Worm (Caenorhabditis elegans) whole organism, mixed stage, embryonic: ENCODE data around the gene irld-6.
A peak's percentile ranks its signal among the peaks of the same experiment; 100 is the strongest.

Experiments
- M03D4.4 ChIP-seq: sonication (generic microtip); optimal IDR thresholded peaks from 2 replicates; lab custom pipeline; 2017; ENCODE audit warnings: mild to moderate bottlenecking, missing genetic modification characterization, missing compliant biosample characterization
- bed-3 ChIP-seq: fragments of 200-800 bp; sonication (Bioruptor generic); optimal IDR thresholded peaks from 3 replicates; lab custom pipeline; 2018; ENCODE audit warnings: mild to moderate bottlenecking, missing genetic modification characterization, moderate library complexity, missing compliant biosample characterization
- blmp-1 ChIP-seq: fragments of 150-350 bp; optimal IDR thresholded peaks from 2 replicates; lab custom pipeline; 2014; ENCODE audit warnings: missing biosample characterization, missing genetic modification characterization
- ceh-39 ChIP-seq: fragments of 150-350 bp; optimal IDR thresholded peaks from 2 replicates; lab custom pipeline; 2014; ENCODE audit warnings: missing biosample characterization, missing genetic modification characterization
- ceh-43 ChIP-seq: fragments of 200-800 bp; sonication (Bioruptor generic); optimal IDR thresholded peaks from 2 replicates; lab custom pipeline; 2018; ENCODE audit warnings: mild to moderate bottlenecking, missing genetic modification characterization, moderate library complexity, missing compliant biosample characterization
- ceh-83 ChIP-seq: fragments of 200-800 bp; sonication (Bioruptor generic); optimal IDR thresholded peaks from 2 replicates; lab custom pipeline; 2018; ENCODE audit warnings: mild to moderate bottlenecking, missing genetic modification characterization, missing compliant biosample characterization
- ces-1 ChIP-seq: fragments of 150-350 bp; optimal IDR thresholded peaks from 2 replicates; lab custom pipeline; 2014; ENCODE audit warnings: missing biosample characterization, missing genetic modification reagents, missing genetic modification characterization
- cnd-1 ChIP-seq: fragments of 200-800 bp; sonication (Bioruptor generic); optimal IDR thresholded peaks from 2 replicates; lab custom pipeline; 2018; ENCODE audit warnings: mild to moderate bottlenecking, missing genetic modification characterization, missing compliant biosample characterization
- drap-1 ChIP-seq: fragments of 200-800 bp; sonication (Bioruptor generic); optimal IDR thresholded peaks from 3 replicates; lab custom pipeline; 2018; ENCODE audit warnings: mild to moderate bottlenecking, missing genetic modification characterization, missing compliant biosample characterization
- elt-1 ChIP-seq: sonication (generic microtip); optimal IDR thresholded peaks from 2 replicates; lab custom pipeline; 2017; ENCODE audit warnings: missing genetic modification characterization, mild to moderate bottlenecking, missing compliant biosample characterization, antibody characterized with exemption, moderate library complexity, borderline replicate concordance; ENCODE audit not compliant: insufficient read depth
- elt-3 ChIP-seq: fragments of 150-350 bp; optimal IDR thresholded peaks from 2 replicates; lab custom pipeline; 2014; ENCODE audit warnings: missing biosample characterization, missing genetic modification characterization
- flh-1 ChIP-seq: fragments of 200-800 bp; sonication (Bioruptor generic); optimal IDR thresholded peaks from 2 replicates; lab custom pipeline; 2018; ENCODE audit warnings: mild to moderate bottlenecking, missing genetic modification characterization, moderate library complexity, missing compliant biosample characterization
- ham-2 ChIP-seq: fragments of 200-800 bp; sonication (Bioruptor generic); optimal IDR thresholded peaks from 2 replicates; lab custom pipeline; 2018; ENCODE audit warnings: mild to moderate bottlenecking, missing genetic modification characterization, missing compliant biosample characterization
- hlh-1 ChIP-seq: fragments of 150-350 bp; optimal IDR thresholded peaks from 2 replicates; lab custom pipeline; 2014; ENCODE audit warnings: missing biosample characterization, missing genetic modification reagents, missing genetic modification characterization
- lin-13 ChIP-seq: fragments of 150-350 bp; optimal IDR thresholded peaks from 2 replicates; lab custom pipeline; 2014; ENCODE audit warnings: missing biosample characterization, missing genetic modification characterization
- lsy-2 ChIP-seq: fragments of 150-350 bp; optimal IDR thresholded peaks from 2 replicates; lab custom pipeline; 2014; ENCODE audit warnings: missing biosample characterization, missing genetic modification characterization
- mab-5 ChIP-seq: fragments of 150-350 bp; optimal IDR thresholded peaks from 2 replicates; lab custom pipeline; 2014; ENCODE audit warnings: missing biosample characterization, missing genetic modification characterization
- mep-1 ChIP-seq: fragments of 150-350 bp; optimal IDR thresholded peaks from 2 replicates; lab custom pipeline; 2017; ENCODE audit warnings: missing biosample characterization, missing genetic modification reagents, missing genetic modification characterization, inconsistent platforms
- mls-2 ChIP-seq: sonication (generic microtip); optimal IDR thresholded peaks from 2 replicates; lab custom pipeline; 2016; ENCODE audit warnings: mild to moderate bottlenecking, missing genetic modification characterization, moderate library complexity, missing compliant biosample characterization
- nhr-2 ChIP-seq: fragments of 150-350 bp; optimal IDR thresholded peaks from 2 replicates; lab custom pipeline; 2014; ENCODE audit warnings: missing biosample characterization, missing genetic modification characterization
- nhr-237 ChIP-seq: fragments of 150-350 bp; optimal IDR thresholded peaks from 2 replicates; lab custom pipeline; 2014; ENCODE audit warnings: missing biosample characterization, missing genetic modification characterization
- nhr-28 ChIP-seq: fragments of 150-350 bp; optimal IDR thresholded peaks from 2 replicates; lab custom pipeline; 2014; ENCODE audit warnings: missing biosample characterization, missing genetic modification characterization
- nhr-76 ChIP-seq: sonication (generic microtip); optimal IDR thresholded peaks from 2 replicates; lab custom pipeline; 2017; ENCODE audit warnings: missing biosample characterization, missing genetic modification characterization
- pha-4 ChIP-seq: fragments of 150-350 bp; optimal IDR thresholded peaks from 2 replicates; lab custom pipeline; 2018; ENCODE audit warnings: missing biosample characterization, missing genetic modification reagents, missing genetic modification characterization
- sem-2 ChIP-seq: fragments of 200-800 bp; sonication (Bioruptor generic); optimal IDR thresholded peaks from 2 replicates; lab custom pipeline; 2018; ENCODE audit warnings: mild to moderate bottlenecking, missing genetic modification characterization, missing compliant biosample characterization
- snpc-4 ChIP-seq: fragments of 150-350 bp; optimal IDR thresholded peaks from 2 replicates; lab custom pipeline; 2014; ENCODE audit warnings: missing biosample characterization, missing genetic modification characterization
- tbx-8 ChIP-seq: fragments of 200-800 bp; sonication (Bioruptor generic); optimal IDR thresholded peaks from 2 replicates; lab custom pipeline; 2018; ENCODE audit warnings: mild to moderate bottlenecking, missing genetic modification characterization, moderate library complexity, missing compliant biosample characterization
- unc-39 ChIP-seq: fragments of 150-350 bp; optimal IDR thresholded peaks from 2 replicates; lab custom pipeline; 2014; ENCODE audit warnings: missing biosample characterization, missing genetic modification characterization
- unc-62 ChIP-seq: fragments of 150-350 bp; optimal IDR thresholded peaks from 2 replicates; lab custom pipeline; 2014; ENCODE audit warnings: missing biosample characterization, missing genetic modification reagents, missing genetic modification characterization
- ztf-11 ChIP-seq: fragments of 150-350 bp; optimal IDR thresholded peaks from 2 replicates; lab custom pipeline; 2014; ENCODE audit warnings: missing biosample characterization, missing genetic modification characterization

The irld-6 gene

DNA sequence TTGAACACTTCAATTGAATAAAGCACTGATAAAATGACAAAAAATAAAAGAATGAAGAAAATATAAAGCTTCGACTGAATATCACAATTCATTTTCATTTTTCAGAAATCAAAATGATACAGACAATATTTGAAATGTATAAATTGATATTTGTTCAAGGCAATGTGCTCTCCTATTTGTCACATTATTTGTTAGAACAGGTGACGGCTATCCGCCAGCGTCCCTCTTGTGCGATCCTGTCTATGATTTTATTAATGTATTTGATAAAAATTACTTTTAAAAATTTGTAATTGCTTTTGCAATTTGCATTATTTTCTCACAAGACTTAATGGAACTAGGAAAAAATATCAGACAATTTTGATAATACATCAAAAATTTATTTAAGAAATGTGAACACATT lies 2.5 kb downstream of the irld-6 start, which contains the start of gene F28H7.7:
Gene F28H7.7, minus strand, starts transcription at position 101 of the 400 bp plus-strand sequence.
- TF ChIP-seq bed-3 (GFP tag; lab: Kevin White, UChicago) (no peak), lsy-2 (no peak), snpc-4 (tag; lab: Kevin White, UChicago) (no peak)
- TF ChIP-seq, all 35 proteins: peak for 0

DNA sequence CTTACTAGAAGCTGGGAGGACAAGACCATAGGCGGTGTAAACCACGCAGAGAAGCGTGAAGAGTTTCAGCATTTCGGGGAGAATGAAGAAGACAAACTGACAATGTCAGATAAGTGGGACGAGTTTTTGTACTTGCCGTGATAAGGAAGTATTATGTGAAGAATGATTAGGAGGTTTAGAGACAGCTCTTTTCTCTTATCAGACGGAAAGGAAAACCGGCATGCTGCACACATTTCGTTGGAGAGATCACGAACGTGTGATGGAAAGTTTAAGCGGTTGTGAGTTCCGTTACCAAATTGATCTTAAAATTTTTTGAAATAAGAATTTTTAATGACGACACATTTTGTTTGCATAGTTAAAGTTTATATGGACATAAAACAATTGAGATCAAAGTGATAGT lies 6.0 kb downstream of the irld-6 start, which contains the start of gene F28H7.3:
Gene F28H7.3, minus strand, starts transcription at position 159 of the 400 bp plus-strand sequence.
- TF ChIP-seq hlh-1 (tag; lab: Kevin White, UChicago) (no peak), nhr-28 (no peak), elt-3 (tag; lab: Kevin White, UChicago) (no peak), unc-39 (tag; lab: Kevin White, UChicago) (no peak), nhr-237 (tag; lab: Kevin White, UChicago) (no peak)

DNA sequence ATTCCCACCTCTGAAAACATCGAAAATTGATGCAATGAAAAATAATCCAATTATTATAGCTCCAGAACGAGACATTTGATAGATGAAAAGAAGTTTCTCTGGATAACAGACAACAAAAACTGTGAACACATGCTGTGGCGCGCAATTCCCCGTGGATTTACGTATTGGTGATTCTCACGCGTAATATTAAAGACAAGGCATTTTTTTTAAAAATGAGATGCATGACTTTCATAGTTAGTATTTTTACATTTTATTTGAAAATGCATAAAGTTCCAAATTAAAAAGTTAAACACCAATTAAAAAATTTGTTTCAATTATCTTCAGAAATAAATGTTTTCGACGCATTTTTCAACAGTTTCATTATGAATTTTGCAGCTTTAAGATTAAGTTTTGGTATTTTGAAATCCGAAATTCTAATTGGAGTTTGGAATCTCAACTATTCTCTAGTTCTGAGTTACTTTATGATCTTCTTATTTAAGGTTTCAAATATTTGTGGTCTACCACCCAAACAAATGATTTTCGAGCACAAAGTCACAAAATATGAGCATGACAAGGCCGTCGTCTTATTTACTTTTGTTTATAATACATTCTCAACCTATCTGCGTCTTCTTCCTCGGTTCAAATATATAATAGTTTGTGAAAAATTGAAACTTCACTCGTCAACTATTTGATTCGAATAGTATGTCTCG lies 9.2 kb downstream of the irld-6 start, which contains the start of the genes selt-1.2 and F28H7.2:
Gene selt-1.2, minus strand, starts transcription at position 101 of the 689 bp plus-strand sequence.
Gene F28H7.2, plus strand, starts transcription at position 639 of the 689 bp plus-strand sequence.
- TF ChIP-seq ceh-43 (GFP tag; lab: Kevin White, UChicago): no peak
- no peak for TF ChIP-seq nhr-2 (tag; lab: Kevin White, UChicago)
- TF ChIP-seq nhr-237 (tag; lab: Kevin White, UChicago): no peak
- TF ChIP-seq elt-1 (tag; lab: Kevin White, UChicago): no peak
- TF ChIP-seq mls-2 (tag; lab: Kevin White, UChicago): no peak
- TF ChIP-seq cnd-1 (tag; lab: Kevin White, UChicago): no peak
- TF ChIP-seq ceh-83 (GFP tag; lab: Kevin White, UChicago): no peak

DNA sequence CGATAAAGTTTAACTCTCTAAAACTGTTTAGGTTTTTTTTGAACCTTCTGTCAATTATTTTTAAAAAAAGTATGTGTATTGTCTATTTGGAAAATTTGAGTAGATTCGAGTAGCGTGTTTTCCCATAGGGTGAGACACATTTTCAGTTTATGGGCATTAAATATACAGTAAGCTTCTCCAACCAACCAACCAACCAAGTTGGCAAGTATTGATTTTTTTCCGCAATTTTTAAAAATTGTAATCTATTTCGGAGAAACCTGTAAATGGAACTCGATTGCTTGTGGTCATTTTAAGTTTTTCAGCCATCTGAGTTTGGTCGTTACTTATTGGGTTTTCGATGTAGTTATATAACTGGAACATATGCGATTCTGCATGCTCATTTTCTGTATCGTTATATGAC lies 11.6 kb downstream of the irld-6 start, which contains the start of gene srj-21:
Gene srj-21, plus strand, starts transcription at position 301 of the 400 bp plus-strand sequence.
- no peak for TF ChIP-seq ztf-11 (tag; lab: Kevin White, UChicago)
- TF ChIP-seq ceh-83 (GFP tag; lab: Kevin White, UChicago): no peak
- TF ChIP-seq snpc-4 (tag; lab: Kevin White, UChicago): no peak
- no peak for TF ChIP-seq mab-5
- TF ChIP-seq nhr-76 (tag; lab: Kevin White, UChicago): no peak
- TF ChIP-seq, all 35 proteins: peak for 0

DNA sequence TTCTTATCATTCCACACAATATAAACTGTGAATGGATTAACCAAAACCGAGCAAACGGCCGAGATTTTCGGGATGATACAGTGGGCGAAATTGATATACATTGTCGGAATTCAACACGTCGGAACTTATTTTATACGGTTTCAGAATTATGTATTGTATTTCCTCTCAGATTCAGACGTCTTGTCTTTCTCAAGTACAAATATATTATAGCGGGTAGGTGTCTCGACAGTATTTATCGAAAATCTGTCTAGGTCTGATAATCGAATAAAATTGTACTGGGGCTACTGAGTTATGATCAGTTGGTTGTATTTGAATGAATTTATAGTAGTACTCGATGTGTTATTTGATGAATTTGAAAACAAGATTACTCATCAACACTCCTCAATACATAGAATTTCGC lies 12.9 kb downstream of the irld-6 start, which contains the start of gene srj-22:
Gene srj-22, minus strand, starts transcription at position 101 of the 400 bp plus-strand sequence.
- no peak for TF ChIP-seq blmp-1 (tag; lab: Kevin White, UChicago)
- TF ChIP-seq nhr-2 (tag; lab: Kevin White, UChicago): no peak
- no peak for TF ChIP-seq pha-4
- TF ChIP-seq mls-2 (tag; lab: Kevin White, UChicago): no peak
- no peak for TF ChIP-seq M03D4.4 (tag; lab: Kevin White, UChicago)
- TF ChIP-seq tbx-8: no peak
- no peak for TF ChIP-seq unc-62 (GFP tag; lab: Kevin White, UChicago)
- no peak for TF ChIP-seq elt-3 (tag; lab: Kevin White, UChicago)

DNA sequence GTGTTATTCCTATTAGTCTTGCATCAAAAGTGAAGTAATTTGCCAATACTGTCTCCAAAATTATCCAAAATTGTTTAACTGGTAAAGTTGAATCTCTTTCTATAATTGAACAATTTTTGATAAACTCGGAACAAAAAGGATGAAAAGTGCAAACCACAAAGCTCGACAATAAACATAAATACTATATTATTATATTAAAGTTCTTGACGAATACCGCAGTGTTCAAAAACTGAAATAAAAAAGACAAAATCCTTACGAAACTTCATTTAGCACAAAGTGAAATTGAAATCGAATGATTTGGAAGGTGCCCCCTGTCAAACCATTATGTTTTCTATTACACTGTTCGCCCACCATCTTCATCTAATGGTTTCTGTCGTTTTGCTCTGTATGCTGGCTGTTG lies 15.2 kb downstream of the irld-6 start, which contains the start of gene ZC302.3:
Gene ZC302.3, minus strand, starts transcription at position 101 of the 400 bp plus-strand sequence.
- TF ChIP-seq mab-5 (no peak), elt-1 (tag; lab: Kevin White, UChicago) (no peak), nhr-2 (tag; lab: Kevin White, UChicago) (no peak)

DNA sequence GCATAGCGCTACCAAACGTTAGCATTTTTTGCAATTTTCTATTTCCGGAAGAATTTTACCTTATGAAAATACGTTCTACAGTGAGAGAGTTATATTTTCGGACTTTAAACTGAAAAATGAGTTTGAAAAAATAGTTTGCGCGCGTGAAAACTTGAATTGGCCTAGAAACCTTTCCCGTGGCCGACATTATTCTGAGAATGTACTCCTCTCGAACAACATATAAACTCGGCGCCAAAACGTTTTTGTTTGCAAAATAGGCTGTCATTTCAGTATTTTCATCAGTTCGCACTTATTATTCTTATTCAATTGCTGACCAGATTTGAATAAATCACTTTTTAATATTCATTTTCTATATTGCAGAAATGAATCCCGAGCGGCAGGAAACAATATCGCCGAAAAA lies 19.8 kb downstream of the irld-6 start, which contains the start of the genes mre-11 and wdr-5.3:
Gene mre-11, minus strand, starts transcription at position 113 of the 400 bp plus-strand sequence.
Gene wdr-5.3, plus strand, starts transcription at position 361 of the 400 bp plus-strand sequence.
- TF ChIP-seq lsy-2: no peak
- TF ChIP-seq mab-5: no peak
- no peak for TF ChIP-seq nhr-28
- peak; percentile 23 for TF ChIP-seq lin-13 (tag; lab: Kevin White, UChicago)

DNA sequence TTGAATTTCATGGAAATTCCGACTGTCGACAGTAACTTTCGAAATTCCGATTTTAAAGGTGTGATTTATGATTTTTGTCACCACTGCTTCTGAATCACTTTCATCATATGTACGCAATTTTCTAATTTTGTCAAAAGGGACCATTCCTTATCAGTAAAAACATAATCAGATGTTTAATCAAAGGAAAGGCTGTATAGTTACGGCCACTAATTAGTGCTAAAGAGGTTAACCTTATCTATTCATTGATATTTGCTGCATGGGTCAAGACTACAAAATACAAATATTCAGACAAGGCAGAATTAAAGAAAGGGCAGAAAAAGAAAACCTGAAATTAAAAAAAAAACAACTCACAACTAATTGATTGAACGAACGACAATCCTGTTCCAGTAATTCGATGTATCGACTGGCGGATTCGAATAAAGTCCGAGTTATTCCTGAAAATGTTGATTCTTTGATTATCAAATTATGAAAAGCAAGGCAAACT lies 24.6 kb downstream of the irld-6 start, which contains the start of gene T28B11.1:
Gene T28B11.1, minus strand, starts transcription at position 434 of the 484 bp plus-strand sequence.
- TF ChIP-seq sem-2: no peak
- no peak for TF ChIP-seq flh-1 (GFP tag; lab: Kevin White, UChicago)
- TF ChIP-seq unc-39 (tag; lab: Kevin White, UChicago): no peak
- no peak for TF ChIP-seq ceh-43 (GFP tag; lab: Kevin White, UChicago)
- TF ChIP-seq mab-5: no peak
- TF ChIP-seq tbx-8: no peak
- no peak for TF ChIP-seq hlh-1 (tag; lab: Kevin White, UChicago)
- TF ChIP-seq elt-1 (tag; lab: Kevin White, UChicago): no peak
- no peak for TF ChIP-seq ceh-39 (tag; lab: Kevin White, UChicago)
- TF ChIP-seq ham-2 (GFP tag; lab: Kevin White, UChicago): no peak
- no peak for TF ChIP-seq nhr-28
- TF ChIP-seq mls-2 (tag; lab: Kevin White, UChicago): no peak
- no peak for TF ChIP-seq snpc-4 (tag; lab: Kevin White, UChicago)
- no peak for TF ChIP-seq mep-1
- no peak for TF ChIP-seq drap-1 (GFP tag; lab: Kevin White, UChicago)
- TF ChIP-seq ces-1: no peak
- no peak for TF ChIP-seq nhr-76 (tag; lab: Kevin White, UChicago)
- TF ChIP-seq unc-62 (GFP tag; lab: Kevin White, UChicago): no peak
